Fruit fly (Drosophila melanogaster): ENCODE measurements around the gene nullo.

nullo gene

DNA sequence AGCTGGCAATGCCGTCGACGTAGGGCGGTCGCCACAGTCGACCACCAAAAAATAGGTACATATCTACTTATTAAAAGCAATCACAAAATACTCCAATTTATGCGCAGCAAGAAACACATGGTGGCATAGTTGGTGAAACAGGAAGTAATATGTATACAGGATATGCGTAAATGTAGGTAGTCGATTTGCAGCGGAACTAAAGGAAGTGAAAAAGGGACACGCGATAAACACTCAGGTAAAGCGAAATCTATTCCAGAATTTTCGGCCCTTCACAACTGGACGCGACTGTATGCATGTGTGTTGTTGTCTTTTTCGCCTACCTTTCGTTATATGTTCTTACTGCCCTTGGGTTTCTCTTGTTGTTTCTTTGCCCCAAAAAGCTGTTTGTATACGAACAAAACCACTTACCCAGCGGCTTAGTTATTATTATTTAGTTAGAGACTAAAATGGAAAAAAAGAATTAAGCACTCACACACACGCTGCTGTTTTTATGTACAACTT, 47.3 kb downstream of the nullo start (continued):
- TF ChIP-seq CG12236 (GFP tag; optimal IDR thresholded peaks at IDR 0.05) (peak; percentile 38), CG32772 (GFP tag; IDR thresholded peaks at IDR 0.05) (peak; percentile 39), E2f2 (GFP tag; IDR thresholded peaks at IDR 0.05) (peak; percentile 54), kni (GFP tag; optimal IDR thresholded peaks at IDR 0.05) (peak; percentile 25), CG11398 (GFP tag; optimal IDR thresholded peaks at IDR 0.05) (peak; percentile 65), wek (GFP tag; optimal IDR thresholded peaks at IDR 0.05) (peak; percentile 66), CG4730 (GFP tag; IDR thresholded peaks at IDR 0.05) (peak; percentile 52), CG34224 (GFP tag; IDR thresholded peaks at IDR 0.05; ENCODE audit: partially characterized antibody) (0 out of 3 replicates have a peak, but pooled peaks have one; percentile 9), CG14710 (tag; optimal IDR thresholded peaks at IDR 0.05) (peak; percentile 79), NFAT (GFP tag; IDR thresholded peaks at IDR 0.05) (peak; percentile 70), tap (tag; optimal IDR thresholded peaks at IDR 0.05) (peak; percentile 84), trh (GFP tag; optimal IDR thresholded peaks at IDR 0.05) (peak; percentile 1), Aef1 (GFP tag; IDR thresholded peaks at IDR 0.05) (peak; percentile 67; the same call in 2 of the 3 replicates), Atf-2 (GFP tag; optimal IDR thresholded peaks at IDR 0.05) (peak; percentile 72), crol (GFP tag; IDR thresholded peaks at IDR 0.05) (no peak), CG3065 (GFP tag; optimal IDR thresholded peaks at IDR 0.05) (no peak), z (GFP tag; IDR thresholded peaks at IDR 0.05) (no peak; the same call in 2 of the 3 replicates), Mrtf (GFP tag; IDR thresholded peaks at IDR 0.05) (peak; percentile 71; the same call in 2 of the 3 replicates), CG12659 (GFP tag; optimal IDR thresholded peaks at IDR 0.05) (peak; percentile 89), peb (GFP tag; IDR thresholded peaks at IDR 0.05) (peak; percentile 70; the same call in 1 of the 2 replicates), Deaf1 (tag; optimal IDR thresholded peaks at IDR 0.05) (peak; percentile 63), run (tag; optimal IDR thresholded peaks at IDR 0.05) (peak; percentile 51), CG14965 (GFP tag; optimal IDR thresholded peaks at IDR 0.05; ENCODE audit: borderline replicate concordance) (peak; percentile 12), sc (optimal IDR thresholded peaks at IDR 0.05) (no peak), sc (GFP tag; optimal IDR thresholded peaks at IDR 0.05) (peak; percentile 51), CG3163 (GFP tag; optimal IDR thresholded peaks at IDR 0.05) (peak; percentile 24), TFAM (GFP tag; optimal IDR thresholded peaks at IDR 0.05) (peak; percentile 2), emc (GFP tag; optimal IDR thresholded peaks at IDR 0.05) (peak; percentile 23), CG10979 (tag; optimal IDR thresholded peaks at IDR 0.05) (peak; percentile 83), slbo (GFP tag; IDR thresholded peaks at IDR 0.05) (peak; percentile 77), dpn (GFP tag; optimal IDR thresholded peaks at IDR 0.05) (peak; percentile 79), CG6683 (GFP tag; optimal IDR thresholded peaks at IDR 0.05) (peak; percentile 77), bsh (GFP tag; optimal IDR thresholded peaks at IDR 0.05) (peak; percentile 2 to 84), chn (GFP tag; optimal IDR thresholded peaks at IDR 0.05) (peak; percentile 68), Nf-YB (GFP tag; optimal IDR thresholded peaks at IDR 0.05) (peak; percentile 63), org-1 (GFP tag; optimal IDR thresholded peaks at IDR 0.05) (peak; percentile 83), Poxn (GFP tag; IDR thresholded peaks at IDR 0.05) (no peak; the same call in 1 of the 2 replicates), CG10274 (GFP tag; optimal IDR thresholded peaks at IDR 0.05) (peak; percentile 76), CG6175 (GFP tag; IDR thresholded peaks at IDR 0.05) (peak; percentile 40; the same call in 1 of the 3 replicates), ken (GFP tag; IDR thresholded peaks at IDR 0.05) (peak; percentile 73; the same call in 2 of the 3 replicates), Lim3 (GFP tag; IDR thresholded peaks at IDR 0.05) (no peak), usp (GFP tag; optimal IDR thresholded peaks at IDR 0.05) (no peak), CG2889 (GFP tag; IDR thresholded peaks at IDR 0.05) (peak; percentile 70; the same call in 1 of the 3 replicates), CG10209 (GFP tag; optimal IDR thresholded peaks at IDR 0.05) (peak; percentile 84), CG10654 (GFP tag; optimal IDR thresholded peaks at IDR 0.05) (peak; percentile 53), CG12219 (GFP tag; optimal IDR thresholded peaks at IDR 0.05) (peak; percentile 91), sug (tag; optimal IDR thresholded peaks at IDR 0.05) (peak; percentile 80), hth (optimal IDR thresholded peaks at IDR 0.05) (no peak), CG8290 (GFP tag; optimal IDR thresholded peaks at IDR 0.05) (peak; percentile 47), CG8290 (tag; optimal IDR thresholded peaks at IDR 0.05) (peak; percentile 54 to 92), CG2116 (GFP tag; optimal IDR thresholded peaks at IDR 0.05) (peak; percentile 11), Tbp (GFP tag; optimal IDR thresholded peaks at IDR 0.05) (no peak)
